Worm (Caenorhabditis elegans) whole organism, L4 larva: ENCODE data around the gene F32H5.3.

Experiments used
- F26F4.8 ChIP-seq: fragments of 200-800 bp; sonication (Bioruptor generic); conservative IDR thresholded peaks from 2 replicates; pipeline ENCODE4 v1.3.6; 2022; ENCODE audit warnings: missing genetic modification characterization, missing compliant biosample characterization
- F37D6.2 ChIP-seq: sonication (generic microtip); optimal IDR thresholded peaks from 2 replicates; lab custom pipeline; 2016; ENCODE audit warnings: mild to moderate bottlenecking, missing genetic modification characterization, missing compliant biosample characterization
- R02D3.7 ChIP-seq: fragments of 150-350 bp; sonication (generic microtip); optimal IDR thresholded peaks from 3 replicates; lab custom pipeline; 2014; ENCODE audit warnings: missing biosample characterization, missing genetic modification characterization
- T20F7.1 ChIP-seq: fragments of 200-800 bp; sonication (Bioruptor generic); optimal IDR thresholded peaks from 2 replicates; lab custom pipeline; 2018; ENCODE audit warnings: mild to moderate bottlenecking, missing genetic modification characterization, missing compliant biosample characterization
- Y5F2A.4 ChIP-seq: fragments of 200-800 bp; sonication (Bioruptor generic); optimal IDR thresholded peaks from 2 replicates; lab custom pipeline; 2018; ENCODE audit warnings: mild to moderate bottlenecking, missing genetic modification characterization, missing compliant biosample characterization
- ceh-44 ChIP-seq: fragments of 200-800 bp; sonication (Bioruptor generic); IDR thresholded peaks from 2 replicates; pipeline ENCODE4 v1.3.6; 2022; ENCODE audit warnings: missing genetic modification reagents, missing genetic modification characterization, missing compliant biosample characterization
- ceh-82 ChIP-seq: sonication (generic microtip); optimal IDR thresholded peaks from 2 replicates; lab custom pipeline; 2017; ENCODE audit warnings: missing biosample characterization, missing genetic modification characterization
- cey-2 ChIP-seq: sonication (generic microtip); optimal IDR thresholded peaks from 3 replicates; lab custom pipeline; 2017; ENCODE audit warnings: missing genetic modification characterization, mild to moderate bottlenecking, missing compliant biosample characterization, antibody characterized with exemption, borderline replicate concordance; ENCODE audit not compliant: insufficient read depth
- daf-12 ChIP-seq: fragments of 150-350 bp; optimal IDR thresholded peaks from 2 replicates; lab custom pipeline; 2014; ENCODE audit warnings: missing biosample characterization, missing genetic modification reagents, missing genetic modification characterization
- daf-16 ChIP-seq, 3 experiments: sonication (generic microtip); optimal IDR thresholded peaks; 2 replicates each; lab custom pipeline; 2016 to 2017; ENCODE audit warnings: missing genetic modification characterization in 3 of 3, missing genetic modification reagents in 3 of 3, mild to moderate bottlenecking in 2 of 3, missing compliant biosample characterization in 2 of 3, missing biosample characterization in 1 of 3, moderate library complexity in 1 of 3
- dmd-8 ChIP-seq: fragments of 200-800 bp; sonication (Bioruptor generic); IDR thresholded peaks from 2 replicates; pipeline ENCODE4 v1.3.6; 2022; ENCODE audit warnings: missing genetic modification characterization, missing compliant biosample characterization
- dve-1 ChIP-seq: sonication (generic microtip); optimal IDR thresholded peaks from 2 replicates; lab custom pipeline; 2017; ENCODE audit warnings: antibody characterized with exemption, mild to moderate bottlenecking, missing genetic modification characterization, missing compliant biosample characterization; ENCODE audit not compliant: insufficient read depth
- egl-43 ChIP-seq: fragments of 200-800 bp; sonication (Bioruptor generic); IDR thresholded peaks from 2 replicates; pipeline ENCODE4 v1.3.6; 2022; ENCODE audit warnings: missing genetic modification reagents, missing genetic modification characterization, missing compliant biosample characterization
- fos-1 ChIP-seq: fragments of 150-350 bp; optimal IDR thresholded peaks from 2 replicates; lab custom pipeline; 2014; ENCODE audit warnings: missing biosample characterization, missing genetic modification characterization
- gei-8 ChIP-seq: fragments of 200-800 bp; sonication (Bioruptor generic); optimal IDR thresholded peaks from 2 replicates; lab custom pipeline; 2018; ENCODE audit warnings: mild to moderate bottlenecking, missing genetic modification characterization, missing compliant biosample characterization
- hlh-11 ChIP-seq: fragments of 200-800 bp; sonication (Bioruptor generic); optimal IDR thresholded peaks from 2 replicates; lab custom pipeline; 2018; ENCODE audit warnings: mild to moderate bottlenecking, missing genetic modification characterization, missing compliant biosample characterization
- hlh-30 ChIP-seq: sonication (generic microtip); optimal IDR thresholded peaks from 2 replicates; lab custom pipeline; 2017; ENCODE audit warnings: antibody characterized with exemption, mild to moderate bottlenecking, missing genetic modification characterization, missing compliant biosample characterization; ENCODE audit not compliant: insufficient read depth
- lin-13 ChIP-seq: fragments of 150-350 bp; optimal IDR thresholded peaks from 2 replicates; lab custom pipeline; 2014; ENCODE audit warnings: missing biosample characterization, missing genetic modification reagents, missing genetic modification characterization
- lin-15B ChIP-seq: fragments of 150-350 bp; sonication (generic microtip); optimal IDR thresholded peaks from 3 replicates; lab custom pipeline; 2014; ENCODE audit warnings: missing biosample characterization, missing genetic modification characterization
- mxl-2 ChIP-seq: fragments of 200-800 bp; sonication (Bioruptor generic); conservative IDR thresholded peaks from 2 replicates; pipeline ENCODE4 v1.3.6; 2022; ENCODE audit warnings: missing genetic modification reagents, missing genetic modification characterization, missing compliant biosample characterization
- nhr-102 ChIP-seq: sonication (generic microtip); optimal IDR thresholded peaks from 2 replicates; lab custom pipeline; 2016; ENCODE audit warnings: mild to moderate bottlenecking, missing genetic modification characterization, moderate library complexity, missing compliant biosample characterization
- nhr-111 ChIP-seq: fragments of 200-800 bp; sonication (Bioruptor generic); optimal IDR thresholded peaks from 2 replicates; lab custom pipeline; 2018; ENCODE audit warnings: mild to moderate bottlenecking, missing genetic modification characterization, missing compliant biosample characterization
- nhr-25 ChIP-seq: sonication (generic microtip); optimal IDR thresholded peaks from 2 replicates; lab custom pipeline; 2017; ENCODE audit warnings: missing genetic modification characterization, mild to moderate bottlenecking, missing compliant biosample characterization, antibody characterized with exemption, moderate library complexity, borderline replicate concordance; ENCODE audit not compliant: insufficient read depth
- nhr-28 ChIP-seq: fragments of 150-350 bp; optimal IDR thresholded peaks from 2 replicates; lab custom pipeline; 2014; ENCODE audit warnings: missing biosample characterization, missing genetic modification characterization
- nhr-6 ChIP-seq: fragments of 150-350 bp; optimal IDR thresholded peaks from 2 replicates; lab custom pipeline; 2014; ENCODE audit warnings: missing biosample characterization, missing genetic modification characterization
- nhr-76 ChIP-seq: fragments of 150-350 bp; optimal IDR thresholded peaks from 2 replicates; lab custom pipeline; 2014; ENCODE audit warnings: missing biosample characterization, missing genetic modification characterization
- pha-4 ChIP-seq, 2 experiments: fragments of 150-350 bp in 1 of 2; fragments of 200-800 bp in 1 of 2; sonication (Bioruptor generic) in 1 of 2; IDR thresholded peaks in 1 of 2; optimal IDR thresholded peaks in 1 of 2; 2 replicates each; pipeline versions ENCODE4 v1.3.6 to Lab custom; 2014 to 2022; ENCODE audit warnings: missing genetic modification characterization in 2 of 2, missing genetic modification reagents in 2 of 2, missing biosample characterization in 1 of 2, missing compliant biosample characterization in 1 of 2
- pqm-1 ChIP-seq: sonication (generic microtip); optimal IDR thresholded peaks from 2 replicates; lab custom pipeline; 2017; ENCODE audit warnings: missing biosample characterization, missing genetic modification characterization
- rbr-2 ChIP-seq: sonication (generic microtip); optimal IDR thresholded peaks from 2 replicates; lab custom pipeline; 2016; ENCODE audit warnings: missing genotype, missing genetic modification characterization, missing compliant biosample characterization
- skn-1 ChIP-seq: fragments of 150-350 bp; optimal IDR thresholded peaks from 2 replicates; lab custom pipeline; 2014; ENCODE audit warnings: missing biosample characterization, missing genetic modification characterization
- spr-1 ChIP-seq: sonication (generic microtip); optimal IDR thresholded peaks from 2 replicates; lab custom pipeline; 2016; ENCODE audit warnings: mild to moderate bottlenecking, missing genetic modification characterization, missing compliant biosample characterization
- spr-3 ChIP-seq: fragments of 200-800 bp; sonication (Bioruptor generic); optimal IDR thresholded peaks from 2 replicates; lab custom pipeline; 2018; ENCODE audit warnings: mild to moderate bottlenecking, missing genetic modification characterization, missing compliant biosample characterization
- tag-97 ChIP-seq: fragments of 200-800 bp; sonication (Bioruptor generic); IDR thresholded peaks from 2 replicates; pipeline ENCODE4 v1.3.6; 2022; ENCODE audit warnings: missing genetic modification characterization, missing compliant biosample characterization
- tra-1 ChIP-seq: fragments of 200-800 bp; sonication (Bioruptor generic); IDR thresholded peaks from 2 replicates; pipeline ENCODE4 v1.3.6; 2022; ENCODE audit warnings: missing genetic modification reagents, missing genetic modification characterization, missing compliant biosample characterization
- unc-39 ChIP-seq: sonication (generic microtip); optimal IDR thresholded peaks from 2 replicates; lab custom pipeline; 2017; ENCODE audit warnings: missing biosample characterization, missing genetic modification characterization
- vab-7 ChIP-seq: fragments of 200-800 bp; sonication (Bioruptor generic); IDR thresholded peaks from 2 replicates; pipeline ENCODE4 v1.3.6; 2022; ENCODE audit warnings: missing genetic modification reagents, missing genetic modification characterization, missing compliant biosample characterization
- zag-1 ChIP-seq: fragments of 150-350 bp; optimal IDR thresholded peaks from 2 replicates; lab custom pipeline; 2014; ENCODE audit warnings: missing biosample characterization, missing genetic modification characterization
- zfp-3 ChIP-seq: fragments of 200-800 bp; sonication (Bioruptor generic); conservative IDR thresholded peaks from 2 replicates; pipeline ENCODE4 v1.3.6; 2022; ENCODE audit warnings: missing genetic modification reagents, missing genetic modification characterization, missing compliant biosample characterization
- ztf-11 ChIP-seq: fragments of 150-350 bp; optimal IDR thresholded peaks from 2 replicates; lab custom pipeline; 2014; ENCODE audit warnings: missing biosample characterization, missing genetic modification characterization

F32H5.3 gene

ce11 chrV:13380980-13381379, 21.8 kb downstream of the F32H5.3 start, which contains the start of gene cpz-2:
Gene cpz-2, plus strand, starts transcription at chrV:13381189.
- no peak for TF ChIP-seq rbr-2 (tag; lab: Kevin White, UChicago)
- no peak for TF ChIP-seq nhr-76 (tag; lab: Kevin White, UChicago)
- TF ChIP-seq R02D3.7 (tag; lab: Kevin White, UChicago), result no peak
- TF ChIP-seq cey-2 (tag; lab: Kevin White, UChicago), result no peak
- TF ChIP-seq daf-16 (GFP tag; optimal IDR thresholded peaks at IDR 0.05; lab: Kevin White, UChicago), result no peak
- peak; percentile 57 for TF ChIP-seq daf-16 (tag; optimal IDR thresholded peaks at IDR 0.05; lab: Kevin White, UChicago)
- TF ChIP-seq F26F4.8 (GFP tag; lab: Robert Waterston, UW), result no peak
- no peak for TF ChIP-seq tag-97 (GFP tag; lab: Robert Waterston, UW)
- no peak for TF ChIP-seq T20F7.1 (GFP tag; lab: Kevin White, UChicago)
- TF ChIP-seq fos-1 (tag; lab: Kevin White, UChicago), result no peak
- no peak for TF ChIP-seq ceh-82
- peak; percentile 60 for TF ChIP-seq dve-1 (tag; lab: Kevin White, UChicago)
- no peak for TF ChIP-seq spr-3 (GFP tag; lab: Kevin White, UChicago)
- no peak for TF ChIP-seq skn-1 (tag; lab: Kevin White, UChicago)
- TF ChIP-seq F37D6.2 (tag; lab: Kevin White, UChicago), result no peak
- TF ChIP-seq egl-43, result no peak
- TF ChIP-seq nhr-102 (tag; lab: Kevin White, UChicago), result no peak
- TF ChIP-seq ztf-11 (tag; lab: Kevin White, UChicago), result no peak
- TF ChIP-seq pqm-1 (tag; lab: Kevin White, UChicago), result peak; percentile 60
- no peak for TF ChIP-seq vab-7 (GFP tag; lab: Robert Waterston, UW)
- peak; percentile 38 for TF ChIP-seq nhr-28 (tag; lab: Kevin White, UChicago)
- peak; percentile 46 for TF ChIP-seq nhr-6 (tag; lab: Kevin White, UChicago)
- TF ChIP-seq nhr-111 (GFP tag; lab: Kevin White, UChicago), result no peak
- peak; percentile 24 for TF ChIP-seq hlh-11 (tag; lab: Kevin White, UChicago)
- no peak for TF ChIP-seq Y5F2A.4
- no peak for TF ChIP-seq ceh-44
- TF ChIP-seq zag-1 (tag; lab: Kevin White, UChicago), result no peak
- TF ChIP-seq unc-39 (tag; lab: Kevin White, UChicago), result no peak

ce11 chrV:13385798-13386197, 26.7 kb downstream of the F32H5.3 start, which contains the start of gene gcy-34:
Gene gcy-34, minus strand, starts transcription at chrV:13385898.
- no peak for TF ChIP-seq spr-1 (tag; lab: Kevin White, UChicago)
- TF ChIP-seq dve-1 (tag; lab: Kevin White, UChicago), result no peak
- TF ChIP-seq mxl-2 (GFP tag; lab: Robert Waterston, UW), result no peak
- no peak for TF ChIP-seq daf-12 (tag; lab: Kevin White, UChicago)
- TF ChIP-seq tra-1, result no peak
- TF ChIP-seq ztf-11 (tag; lab: Kevin White, UChicago), result no peak
- TF ChIP-seq F37D6.2 (tag; lab: Kevin White, UChicago), result no peak
- no peak for TF ChIP-seq nhr-111 (GFP tag; lab: Kevin White, UChicago)
- TF ChIP-seq nhr-25, result no peak
- TF ChIP-seq pha-4 (GFP tag; IDR thresholded peaks at IDR 0.05; lab: Robert Waterston, UW), result no peak
- no peak for TF ChIP-seq pha-4 (tag; optimal IDR thresholded peaks at IDR 0.05; lab: Kevin White, UChicago)
- TF ChIP-seq R02D3.7 (tag; lab: Kevin White, UChicago), result no peak
- no peak for TF ChIP-seq lin-13
- TF ChIP-seq lin-15B (tag; lab: Kevin White, UChicago), result no peak
- TF ChIP-seq zfp-3 (GFP tag; lab: Robert Waterston, UW), result no peak
- no peak for TF ChIP-seq gei-8 (GFP tag; lab: Kevin White, UChicago)
- TF ChIP-seq dmd-8 (GFP tag; lab: Robert Waterston, UW), result no peak
- no peak for TF ChIP-seq hlh-30 (tag; lab: Kevin White, UChicago)
